Worm (Caenorhabditis elegans) whole organism, mixed stage, embryonic: ENCODE measurements around the gene ger-1.

ENCODE experiments used
- ceh-39 ChIP-seq: fragments of 150-350 bp; optimal IDR thresholded peaks from 2 replicates; lab custom pipeline; 2014; ENCODE audit warnings: missing biosample characterization, missing genetic modification characterization
- ces-1 ChIP-seq: fragments of 150-350 bp; optimal IDR thresholded peaks from 2 replicates; lab custom pipeline; 2014; ENCODE audit warnings: missing biosample characterization, missing genetic modification reagents, missing genetic modification characterization
- elt-1 ChIP-seq: sonication (generic microtip); optimal IDR thresholded peaks from 2 replicates; lab custom pipeline; 2017; ENCODE audit warnings: missing genetic modification characterization, mild to moderate bottlenecking, missing compliant biosample characterization, antibody characterized with exemption, moderate library complexity, borderline replicate concordance; ENCODE audit not compliant: insufficient read depth
- elt-3 ChIP-seq: fragments of 150-350 bp; optimal IDR thresholded peaks from 2 replicates; lab custom pipeline; 2014; ENCODE audit warnings: missing biosample characterization, missing genetic modification characterization
- lsy-2 ChIP-seq: fragments of 150-350 bp; optimal IDR thresholded peaks from 2 replicates; lab custom pipeline; 2014; ENCODE audit warnings: missing biosample characterization, missing genetic modification characterization
- nhr-76 ChIP-seq: sonication (generic microtip); optimal IDR thresholded peaks from 2 replicates; lab custom pipeline; 2017; ENCODE audit warnings: missing biosample characterization, missing genetic modification characterization
- pha-4 ChIP-seq: fragments of 150-350 bp; optimal IDR thresholded peaks from 2 replicates; lab custom pipeline; 2018; ENCODE audit warnings: missing biosample characterization, missing genetic modification reagents, missing genetic modification characterization
- sptf-1 ChIP-seq: sonication (generic microtip); optimal IDR thresholded peaks from 2 replicates; lab custom pipeline; 2017; ENCODE audit warnings: mild to moderate bottlenecking, missing genetic modification characterization, moderate library complexity, missing compliant biosample characterization

ce11 chrIII:7032070-7032469, 35.2 kb downstream of the ger-1 start:
- TF ChIP-seq pha-4 (tag; lab: Kevin White, UChicago): no peak
- TF ChIP-seq nhr-76: no peak
- TF ChIP-seq elt-3 (tag; lab: Kevin White, UChicago): no peak
- no peak for TF ChIP-seq lsy-2 (tag; lab: Kevin White, UChicago)
- TF ChIP-seq sptf-1 (tag; lab: Kevin White, UChicago): no peak
- TF ChIP-seq ceh-39 (tag; lab: Kevin White, UChicago): no peak
- TF ChIP-seq elt-1 (tag; lab: Kevin White, UChicago): no peak
- no peak for TF ChIP-seq ces-1 (GFP tag; lab: Kevin White, UChicago)
